Worm (Caenorhabditis elegans): ENCODE measurements around the gene cct-2.

DNA sequence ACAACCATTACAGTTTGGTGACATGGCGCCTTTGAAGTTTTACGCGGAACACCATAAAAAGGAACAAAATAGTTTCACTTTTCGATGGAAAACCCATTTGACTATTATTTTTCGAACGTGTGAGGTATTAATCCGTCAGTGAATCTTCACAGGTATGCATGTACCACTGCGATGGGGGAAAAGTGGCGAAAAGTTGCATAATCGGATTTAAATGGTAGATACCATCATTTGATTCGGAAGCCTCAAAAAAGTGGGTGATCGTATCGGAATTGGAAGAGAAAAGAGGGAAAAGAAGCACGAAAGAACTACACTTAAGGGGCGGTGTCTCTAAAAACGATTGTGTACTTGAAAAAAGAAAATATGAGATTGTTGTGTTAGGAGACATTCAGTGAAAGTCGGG lies 26.2 kb downstream of the cct-2 start:
- TF ChIP-seq unc-130 (GFP tag; optimal IDR thresholded peaks at IDR 0.05), result no peak
- no peak for TF ChIP-seq ceh-100 (GFP tag; IDR thresholded peaks at IDR 0.05)
- no peak for TF ChIP-seq B0035.1 (tag; optimal IDR thresholded peaks at IDR 0.05)
- TF ChIP-seq F23B12.7 (tag; optimal IDR thresholded peaks at IDR 0.05; ENCODE audit: insufficient read depth), result no peak
- TF ChIP-seq egrh-3 (GFP tag; IDR thresholded peaks at IDR 0.05), result no peak
- TF ChIP-seq snpc-4 (GFP tag; optimal IDR thresholded peaks at IDR 0.05), result no peak
- TF ChIP-seq snpc-4 (tag; optimal IDR thresholded peaks at IDR 0.05), result no peak
- TF ChIP-seq ekl-4 (GFP tag; IDR thresholded peaks at IDR 0.05), result no peak
- no peak for TF ChIP-seq F37B4.10 (GFP tag; IDR thresholded peaks at IDR 0.05)
- no peak for TF ChIP-seq pha-4 (tag; optimal IDR thresholded peaks at IDR 0.05)
- TF ChIP-seq nhr-80 (tag; optimal IDR thresholded peaks at IDR 0.05), result no peak
- TF ChIP-seq cebp-2 (GFP tag; IDR thresholded peaks at IDR 0.05), result no peak
- no peak for TF ChIP-seq F39B2.1 (GFP tag; IDR thresholded peaks at IDR 0.05)
